Fruit fly (Drosophila melanogaster) Kc167 (cell line): ENCODE data around the gene CG6870.

Source experiments
- insv ChIP-seq: fragments of >200 bp; optimal IDR thresholded peaks from 3 replicates; lab custom pipeline; 2018; ENCODE audit warnings: missing external identifiers
- ttk ChIP-seq: sonication (Bioruptor generic); optimal IDR thresholded peaks from 2 replicates; lab custom pipeline; 2017; ENCODE audit warnings: missing external identifiers

DNA sequence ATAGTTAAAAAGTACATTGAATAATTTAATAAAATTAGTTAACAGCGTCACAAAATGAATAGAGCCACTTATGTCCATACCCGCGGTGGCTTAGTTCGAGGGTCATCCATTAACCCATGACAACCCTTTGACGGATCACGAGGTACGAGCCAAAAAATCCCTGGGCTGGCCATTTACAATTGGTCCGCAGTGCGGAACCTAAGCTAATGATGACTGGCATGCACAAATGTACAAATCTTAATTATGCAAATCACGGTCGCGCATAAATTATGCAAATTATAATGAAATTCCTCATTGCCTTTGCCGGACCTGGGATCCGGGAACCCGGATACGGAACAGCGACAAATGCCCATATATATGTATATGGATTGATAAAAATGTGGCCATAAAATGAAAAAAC, 5.3 kb downstream of the CG6870 start:
- TF ChIP-seq ttk (lab: Kevin White, UChicago) (no peak), insv (lab: Kevin White, UChicago) (no peak)
